Worm (Caenorhabditis elegans): Measurements from ENCODE around the gene tbp-1.

tbp-1 gene

DNA sequence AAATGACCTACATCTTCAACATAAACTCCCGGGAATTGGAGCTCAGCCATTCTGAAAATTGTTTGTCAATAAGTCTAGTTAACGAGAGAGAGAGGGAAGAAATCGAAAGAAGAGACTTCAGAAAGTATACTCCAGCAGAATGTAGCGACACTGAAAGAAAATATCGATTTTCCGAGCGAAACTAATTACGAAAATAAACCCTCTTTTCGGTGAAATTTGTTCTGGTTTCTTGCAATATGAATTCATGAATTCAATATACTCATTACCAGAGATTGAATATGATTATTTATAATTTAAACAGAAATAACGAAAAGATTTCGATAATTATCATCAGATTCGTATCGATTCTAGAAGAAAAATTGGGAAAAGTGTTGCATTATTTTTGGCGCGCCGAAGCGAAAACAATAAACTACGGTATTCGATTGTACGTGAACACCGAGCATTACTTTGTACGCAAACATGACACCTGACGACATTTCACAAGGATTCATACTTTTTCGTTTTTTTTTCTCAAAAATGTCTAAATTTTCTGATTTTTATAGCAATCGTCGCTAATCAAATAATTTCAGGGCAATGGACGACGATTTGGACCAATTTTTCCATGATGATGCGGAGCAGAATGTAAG lies 2.2 kb upstream of the tbp-1 start, which contains the start of the genes hmg-4 and T20B12.3 (continued):
- TF ChIP-seq nhr-237 (tag; optimal IDR thresholded peaks at IDR 0.05): no peak
- no peak for TF ChIP-seq lin-11 (tag; optimal IDR thresholded peaks at IDR 0.05)
- TF ChIP-seq aly-2 (tag; optimal IDR thresholded peaks at IDR 0.05): no peak
- TF ChIP-seq zag-1 (tag; optimal IDR thresholded peaks at IDR 0.05): no peak
- TF ChIP-seq ama-1 (optimal IDR thresholded peaks at IDR 0.05): no peak

DNA sequence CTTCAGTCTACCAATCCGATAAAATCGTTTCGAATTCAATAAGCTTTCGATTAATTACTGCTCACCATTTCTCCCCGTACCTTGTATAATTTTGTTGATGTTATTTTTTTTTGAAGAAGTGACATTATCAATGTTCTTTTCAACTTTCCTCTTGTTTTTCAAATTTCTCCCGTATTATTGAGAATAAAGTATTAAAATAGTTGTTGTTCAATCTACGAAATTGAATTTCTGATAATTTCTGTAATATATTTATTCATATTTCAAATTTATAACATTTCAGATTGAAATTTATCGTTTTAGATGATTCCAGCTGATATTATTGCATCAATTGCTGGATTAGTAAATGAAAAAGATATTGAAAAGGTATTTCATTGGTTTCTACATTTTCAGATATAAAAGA lies 2.1 kb downstream of the tbp-1 start, which contains the start of gene trd-1:
Gene trd-1 (plus strand): TSS at position 301 of the 400 bp plus-strand sequence.
- TF ChIP-seq ztf-4 (tag; optimal IDR thresholded peaks at IDR 0.05): no peak
- no peak for TF ChIP-seq unc-39 (tag; optimal IDR thresholded peaks at IDR 0.05)
- no peak for TF ChIP-seq sem-4 (tag; optimal IDR thresholded peaks at IDR 0.05)
- TF ChIP-seq zag-1 (tag; optimal IDR thresholded peaks at IDR 0.05): no peak
- no peak for TF ChIP-seq sma-3 (GFP tag; optimal IDR thresholded peaks at IDR 0.05)
- TF ChIP-seq R02D3.7 (tag; optimal IDR thresholded peaks at IDR 0.05): no peak
- TF ChIP-seq snpc-4 (tag; optimal IDR thresholded peaks at IDR 0.05): no peak
- TF ChIP-seq gmeb-1 (tag; optimal IDR thresholded peaks at IDR 0.05): no peak
- TF ChIP-seq fos-1 (tag; optimal IDR thresholded peaks at IDR 0.05): no peak
- TF ChIP-seq crh-2 (tag; optimal IDR thresholded peaks at IDR 0.05): no peak
- no peak for TF ChIP-seq alr-1 (tag; optimal IDR thresholded peaks at IDR 0.05)
- TF ChIP-seq mdl-1 (tag; optimal IDR thresholded peaks at IDR 0.05): no peak
- no peak for TF ChIP-seq unc-62 (GFP tag; optimal IDR thresholded peaks at IDR 0.05)
- TF ChIP-seq mbf-1 (tag; optimal IDR thresholded peaks at IDR 0.05): no peak
- TF ChIP-seq nhr-237 (tag; optimal IDR thresholded peaks at IDR 0.05): no peak
- TF ChIP-seq ceh-82 (tag; optimal IDR thresholded peaks at IDR 0.05): no peak
- TF ChIP-seq C34F6.9 (tag; optimal IDR thresholded peaks at IDR 0.05): no peak
- TF ChIP-seq nhr-12 (tag; optimal IDR thresholded peaks at IDR 0.05): no peak
- TF ChIP-seq blmp-1 (tag; optimal IDR thresholded peaks at IDR 0.05; ENCODE audit: insufficient read depth): no peak

- TF ChIP-seq gmeb-1 (tag; optimal IDR thresholded peaks at IDR 0.05) (peak; percentile 56), mdl-1 (tag; optimal IDR thresholded peaks at IDR 0.05) (peak in 1 of 2 experiments; percentile 36), fos-1 (tag; optimal IDR thresholded peaks at IDR 0.05) (peak; percentile 33), nhr-129 (tag; optimal IDR thresholded peaks at IDR 0.05) (peak; percentile 30), unc-55 (GFP tag; optimal IDR thresholded peaks at IDR 0.05) (peak; percentile 53), F13H6.1 (tag; optimal IDR thresholded peaks at IDR 0.05) (peak; percentile 71), lsy-2 (tag; optimal IDR thresholded peaks at IDR 0.05) (peak; percentile 55 to 56), nhr-11 (tag; optimal IDR thresholded peaks at IDR 0.05) (no peak), nhr-23 (tag; optimal IDR thresholded peaks at IDR 0.05) (no peak), nhr-21 (tag; optimal IDR thresholded peaks at IDR 0.05) (peak; percentile 11), ceh-82 (tag; optimal IDR thresholded peaks at IDR 0.05) (no peak), sma-3 (GFP tag; optimal IDR thresholded peaks at IDR 0.05) (no peak), zag-1 (tag; optimal IDR thresholded peaks at IDR 0.05) (peak; percentile 44), lin-11 (tag; optimal IDR thresholded peaks at IDR 0.05) (peak; percentile 72), aly-2 (tag; optimal IDR thresholded peaks at IDR 0.05) (no peak), C34F6.9 (tag; optimal IDR thresholded peaks at IDR 0.05) (peak; percentile 55), ztf-4 (tag; optimal IDR thresholded peaks at IDR 0.05) (peak; percentile 27), snpc-4 (tag; optimal IDR thresholded peaks at IDR 0.05) (peak; percentile 38), sma-9 (GFP tag; optimal IDR thresholded peaks at IDR 0.05) (peak; percentile 57), sma-9 (tag; optimal IDR thresholded peaks at IDR 0.05) (no peak), nhr-77 (tag; optimal IDR thresholded peaks at IDR 0.05) (no peak), crh-2 (tag; optimal IDR thresholded peaks at IDR 0.05) (peak; percentile 62), Y55F3AM.14 (GFP tag; optimal IDR thresholded peaks at IDR 0.05) (peak; percentile 99)
Observed at ce11 chrIII:7387359-7387758, 3.5 kb downstream of the tbp-1 start.

DNA sequence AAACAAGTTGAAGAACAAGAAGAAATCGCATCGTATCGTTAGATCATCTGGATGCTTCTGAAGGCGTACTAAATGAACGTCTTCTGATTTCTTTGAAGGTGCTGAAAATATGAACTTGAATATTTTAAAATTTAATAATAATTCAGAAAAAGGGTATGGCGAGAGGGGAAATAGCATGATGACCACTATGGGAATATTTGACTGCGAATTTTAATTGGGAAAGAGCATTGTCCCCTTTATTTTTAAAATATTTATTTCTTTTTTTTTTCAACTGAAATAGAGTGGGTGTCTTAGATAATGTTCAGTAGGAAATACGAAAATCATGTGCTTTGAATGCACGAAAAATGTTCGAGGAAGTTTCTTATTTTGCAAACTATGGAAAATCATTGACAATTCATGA lies 11.5 kb downstream of the tbp-1 start, which contains the start of gene lgc-50:
Gene lgc-50 (minus strand): TSS at position 101 of the 400 bp plus-strand sequence.
- TF ChIP-seq ama-1 (optimal IDR thresholded peaks at IDR 0.05): no peak
- TF ChIP-seq peb-1 (tag; optimal IDR thresholded peaks at IDR 0.05): no peak
- no peak for TF ChIP-seq ceh-82 (tag; optimal IDR thresholded peaks at IDR 0.05)
- no peak for TF ChIP-seq nhr-25 (tag; optimal IDR thresholded peaks at IDR 0.05)
- no peak for TF ChIP-seq C34F6.9 (tag; optimal IDR thresholded peaks at IDR 0.05)
- no peak for TF ChIP-seq R02D3.7 (tag; optimal IDR thresholded peaks at IDR 0.05)
- TF ChIP-seq sma-9 (GFP tag; optimal IDR thresholded peaks at IDR 0.05): no peak
- TF ChIP-seq sma-9 (tag; optimal IDR thresholded peaks at IDR 0.05): no peak
- TF ChIP-seq elt-3 (tag; optimal IDR thresholded peaks at IDR 0.05): no peak
- TF ChIP-seq crh-2 (tag; optimal IDR thresholded peaks at IDR 0.05): no peak
- TF ChIP-seq unc-62 (GFP tag; optimal IDR thresholded peaks at IDR 0.05): no peak
